Fruit fly (Drosophila melanogaster): Measurements from ENCODE around the gene CG17776.

Gene CG17776

dm6 chrX:2137587-2138341, 46.8 kb upstream of the CG17776 start:
- peak; percentile 97 for TF ChIP-seq CG5204 (GFP tag; optimal IDR thresholded peaks at IDR 0.05)
- TF ChIP-seq CG1620 (GFP tag; optimal IDR thresholded peaks at IDR 0.05) = peak; percentile 98
- no peak for TF ChIP-seq cnc (optimal IDR thresholded peaks at IDR 0.05)
- TF ChIP-seq Crg-1 (GFP tag; optimal IDR thresholded peaks at IDR 0.05) = peak; percentile 95
- peak; percentile 98 for TF ChIP-seq toe (GFP tag; optimal IDR thresholded peaks at IDR 0.05)
- TF ChIP-seq CG11617 (GFP tag; optimal IDR thresholded peaks at IDR 0.05) = peak; percentile 99
- peak; percentile 90 for TF ChIP-seq tj (GFP tag; optimal IDR thresholded peaks at IDR 0.05)
- TF ChIP-seq bab1 (GFP tag; optimal IDR thresholded peaks at IDR 0.05) = peak; percentile 87
- peak; percentile 98 for TF ChIP-seq CG14711 (tag; optimal IDR thresholded peaks at IDR 0.05)
- TF ChIP-seq Clk (GFP tag; optimal IDR thresholded peaks at IDR 0.05) = peak; percentile 98
- peak; percentile 97 for TF ChIP-seq ovo (GFP tag; optimal IDR thresholded peaks at IDR 0.05)
- peak; percentile 98 for TF ChIP-seq kay (GFP tag; ENCODE audit: borderline replicate concordance)
- TF ChIP-seq cic (GFP tag; optimal IDR thresholded peaks at IDR 0.05) = peak; percentile 81
- TF ChIP-seq CG7101 (tag; optimal IDR thresholded peaks at IDR 0.05) = peak; percentile 100
- peak; percentile 99 for TF ChIP-seq CG33017 (tag; optimal IDR thresholded peaks at IDR 0.05)
- peak; percentile 98 for TF ChIP-seq CG7045 (GFP tag; optimal IDR thresholded peaks at IDR 0.05)
- peak; percentile 98 for TF ChIP-seq CG12768 (GFP tag; optimal IDR thresholded peaks at IDR 0.05)
- TF ChIP-seq Mnt (GFP tag; optimal IDR thresholded peaks at IDR 0.05) = peak; percentile 97
- TF ChIP-seq Hr96 (GFP tag; optimal IDR thresholded peaks at IDR 0.05) = peak; percentile 99
- peak; percentile 93 for TF ChIP-seq pad (GFP tag; optimal IDR thresholded peaks at IDR 0.05)

- no peak for TF ChIP-seq bab1 (GFP tag; optimal IDR thresholded peaks at IDR 0.05)
- no peak for TF ChIP-seq cnc (optimal IDR thresholded peaks at IDR 0.05)
- no peak for TF ChIP-seq CG14711 (tag; optimal IDR thresholded peaks at IDR 0.05)
- TF ChIP-seq Hr96 (GFP tag; optimal IDR thresholded peaks at IDR 0.05) = no peak
- TF ChIP-seq CG5204 (GFP tag; optimal IDR thresholded peaks at IDR 0.05) = no peak
- no peak for TF ChIP-seq pad (GFP tag; optimal IDR thresholded peaks at IDR 0.05)
- no peak for TF ChIP-seq CG7045 (GFP tag; optimal IDR thresholded peaks at IDR 0.05)
- no peak for TF ChIP-seq Clk (GFP tag; optimal IDR thresholded peaks at IDR 0.05)
- no peak for TF ChIP-seq cic (GFP tag; optimal IDR thresholded peaks at IDR 0.05)
- TF ChIP-seq ovo (GFP tag; optimal IDR thresholded peaks at IDR 0.05) = no peak
- TF ChIP-seq CG11617 (GFP tag; optimal IDR thresholded peaks at IDR 0.05) = no peak
- no peak for TF ChIP-seq CG33017 (tag; optimal IDR thresholded peaks at IDR 0.05)
Measured at dm6 chrX:2138342-2138416, 46.3 kb upstream of the CG17776 start, which contains the start of gene ph-p. ph-p (minus strand) TSS chrX:2138371.

- TF ChIP-seq CG33017 (tag; optimal IDR thresholded peaks at IDR 0.05) (no peak), CG5204 (GFP tag; optimal IDR thresholded peaks at IDR 0.05) (no peak), cic (GFP tag; optimal IDR thresholded peaks at IDR 0.05) (no peak), tj (GFP tag; optimal IDR thresholded peaks at IDR 0.05) (peak; percentile 56), CG1620 (GFP tag; optimal IDR thresholded peaks at IDR 0.05) (no peak), ovo (GFP tag; optimal IDR thresholded peaks at IDR 0.05) (no peak), Crg-1 (GFP tag; optimal IDR thresholded peaks at IDR 0.05) (no peak), Clk (GFP tag; optimal IDR thresholded peaks at IDR 0.05) (no peak), kay (GFP tag; ENCODE audit: borderline replicate concordance) (peak; percentile 81), pad (GFP tag; optimal IDR thresholded peaks at IDR 0.05) (no peak), Mnt (GFP tag; optimal IDR thresholded peaks at IDR 0.05) (peak; percentile 28), cnc (optimal IDR thresholded peaks at IDR 0.05) (no peak), toe (GFP tag; optimal IDR thresholded peaks at IDR 0.05) (no peak), CG7101 (tag; optimal IDR thresholded peaks at IDR 0.05) (no peak)
Measured at dm6 chrX:2138417-2138816, 46.1 kb upstream of the CG17776 start.

- TF ChIP-seq toe (GFP tag; optimal IDR thresholded peaks at IDR 0.05) (no peak), pad (GFP tag; optimal IDR thresholded peaks at IDR 0.05) (no peak), CG12768 (GFP tag; optimal IDR thresholded peaks at IDR 0.05) (no peak), CG5204 (GFP tag; optimal IDR thresholded peaks at IDR 0.05) (no peak), kay (GFP tag; ENCODE audit: borderline replicate concordance) (no peak), CG7101 (tag; optimal IDR thresholded peaks at IDR 0.05) (no peak), CG33017 (tag; optimal IDR thresholded peaks at IDR 0.05) (no peak), CG7045 (GFP tag; optimal IDR thresholded peaks at IDR 0.05) (no peak), cic (GFP tag; optimal IDR thresholded peaks at IDR 0.05) (no peak), cnc (optimal IDR thresholded peaks at IDR 0.05) (no peak), CG1620 (GFP tag; optimal IDR thresholded peaks at IDR 0.05) (no peak), bab1 (GFP tag; optimal IDR thresholded peaks at IDR 0.05) (no peak), CG14711 (tag; optimal IDR thresholded peaks at IDR 0.05) (no peak), Mnt (GFP tag; optimal IDR thresholded peaks at IDR 0.05) (no peak), tj (GFP tag; optimal IDR thresholded peaks at IDR 0.05) (no peak)
Measured at dm6 chrX:2139610-2140009, 44.9 kb upstream of the CG17776 start.

dm6 chrX:2140487-2140886, 44.0 kb upstream of the CG17776 start:
- no peak for TF ChIP-seq CG1620 (GFP tag; optimal IDR thresholded peaks at IDR 0.05)
- TF ChIP-seq pad (GFP tag; optimal IDR thresholded peaks at IDR 0.05) = peak; percentile 61

- no peak for TF ChIP-seq kay (GFP tag; ENCODE audit: borderline replicate concordance)
- peak; percentile 62 for TF ChIP-seq pad (GFP tag; optimal IDR thresholded peaks at IDR 0.05)
- TF ChIP-seq CG14711 (tag; optimal IDR thresholded peaks at IDR 0.05) = peak; percentile 21
- no peak for TF ChIP-seq CG5204 (GFP tag; optimal IDR thresholded peaks at IDR 0.05)
- no peak for TF ChIP-seq CG11617 (GFP tag; optimal IDR thresholded peaks at IDR 0.05)
- peak; percentile 37 for TF ChIP-seq ovo (GFP tag; optimal IDR thresholded peaks at IDR 0.05)
- no peak for TF ChIP-seq cnc (optimal IDR thresholded peaks at IDR 0.05)
- peak; percentile 18 for TF ChIP-seq CG33017 (tag; optimal IDR thresholded peaks at IDR 0.05)
- TF ChIP-seq bab1 (GFP tag; optimal IDR thresholded peaks at IDR 0.05) = no peak
- TF ChIP-seq CG7101 (tag; optimal IDR thresholded peaks at IDR 0.05) = peak; percentile 65
- peak; percentile 88 for TF ChIP-seq cic (GFP tag; optimal IDR thresholded peaks at IDR 0.05)
- TF ChIP-seq CG1620 (GFP tag; optimal IDR thresholded peaks at IDR 0.05) = no peak
Measured at dm6 chrX:2141159-2141853, 43.2 kb upstream of the CG17776 start, which contains the start of gene D2hgdh. D2hgdh (plus strand) TSS chrX:2141489.
